Worm (Caenorhabditis elegans): Measurements from ENCODE around the gene F43C9.2.

F43C9.2 gene

DNA sequence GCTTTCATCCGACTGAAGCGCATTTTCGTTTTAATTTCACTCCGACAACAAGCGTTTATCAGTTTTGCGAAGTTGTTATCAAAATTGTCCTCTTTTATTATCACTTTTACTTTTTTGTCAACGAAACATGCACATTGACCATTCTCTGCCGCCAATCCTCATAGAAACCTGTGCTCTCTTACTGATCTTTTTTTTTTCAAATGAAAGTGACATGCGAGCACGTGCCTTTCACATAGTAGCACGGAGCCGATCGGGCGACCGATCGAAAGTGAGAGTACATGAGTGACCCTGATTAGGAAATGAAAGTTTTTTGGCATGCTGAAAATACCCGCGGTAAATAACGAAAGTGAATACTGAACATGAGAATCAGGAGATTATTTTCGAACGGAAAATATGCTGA, 10.6 kb downstream of the F43C9.2 start:
- no peak for TF ChIP-seq sea-1 (GFP tag; conservative IDR thresholded peaks at IDR 0.05)
- TF ChIP-seq hmbx-1 (tag; optimal IDR thresholded peaks at IDR 0.05): no peak
- no peak for TF ChIP-seq tbx-11 (GFP tag; IDR thresholded peaks at IDR 0.05)
- TF ChIP-seq flt-1 (GFP tag; IDR thresholded peaks at IDR 0.05): no peak
- no peak for TF ChIP-seq ets-7 (tag; optimal IDR thresholded peaks at IDR 0.05)
- TF ChIP-seq aly-1 (tag; optimal IDR thresholded peaks at IDR 0.05): no peak
- TF ChIP-seq ama-1 (optimal IDR thresholded peaks at IDR 0.05): no peak
- no peak for TF ChIP-seq ceh-13 (GFP tag; optimal IDR thresholded peaks at IDR 0.05)
- no peak for TF ChIP-seq hnd-1 (tag; optimal IDR thresholded peaks at IDR 0.05)
- no peak for TF ChIP-seq pes-1 (GFP tag; IDR thresholded peaks at IDR 0.05)
- no peak for TF ChIP-seq scrt-1 (GFP tag; IDR thresholded peaks at IDR 0.05)
- TF ChIP-seq B0310.2 (tag; optimal IDR thresholded peaks at IDR 0.05): no peak
- no peak for TF ChIP-seq hmg-4 (GFP tag; optimal IDR thresholded peaks at IDR 0.05)

DNA sequence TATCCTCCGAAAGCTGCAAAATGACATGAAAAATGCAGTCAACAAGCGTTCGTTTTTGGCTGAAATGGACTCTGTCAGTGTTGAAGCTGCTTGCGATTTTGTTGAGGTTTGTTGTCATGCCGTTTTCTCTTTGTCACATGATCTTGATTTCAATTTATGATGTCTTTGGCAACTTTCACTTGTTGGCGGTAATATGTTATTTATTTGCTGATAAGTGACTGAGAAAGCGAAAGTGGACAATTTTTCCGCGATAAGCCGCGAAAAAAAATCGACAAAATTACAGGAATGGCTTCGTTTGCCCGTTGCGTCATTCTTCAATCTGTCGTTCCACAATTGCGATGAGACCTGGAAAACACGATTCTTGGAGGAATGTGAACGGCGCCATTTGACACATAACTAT, 11.9 kb downstream of the F43C9.2 start:
- TF ChIP-seq B0310.2 (tag; optimal IDR thresholded peaks at IDR 0.05) (no peak), aly-1 (tag; optimal IDR thresholded peaks at IDR 0.05) (no peak), ets-7 (tag; optimal IDR thresholded peaks at IDR 0.05) (no peak)

DNA sequence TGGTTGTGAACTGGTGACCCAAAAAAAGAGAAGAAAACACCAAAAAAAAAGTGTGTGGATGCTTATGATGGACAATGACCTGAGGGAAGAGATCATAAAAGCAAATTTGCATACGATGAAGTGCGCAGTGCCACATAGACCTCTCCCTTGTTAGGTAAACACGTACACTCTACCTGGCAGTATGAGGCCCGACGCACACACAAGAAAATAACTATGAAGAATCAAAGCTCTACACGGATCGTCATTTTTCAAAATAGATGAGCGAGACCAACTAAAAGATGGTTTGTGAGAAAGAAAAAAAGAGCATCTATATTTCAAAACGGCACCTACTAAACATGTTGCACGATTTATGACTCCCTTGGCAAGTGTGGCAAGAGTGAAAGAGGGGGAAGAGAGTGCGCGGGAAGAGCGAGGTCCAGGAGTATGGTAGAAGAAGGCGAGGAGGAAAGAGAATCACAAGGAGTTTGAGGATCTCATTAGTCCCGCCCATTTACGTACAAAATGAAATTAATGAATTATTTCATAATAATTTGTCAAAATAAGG, 16.7 kb downstream of the F43C9.2 start, which contains the start of gene mig-13:
Gene mig-13, minus strand, starts transcription at position 51 of the 544 bp plus-strand sequence.
- TF ChIP-seq F13C5.2 (tag; optimal IDR thresholded peaks at IDR 0.05) (no peak), B0310.2 (tag; optimal IDR thresholded peaks at IDR 0.05) (no peak), hnd-1 (tag; optimal IDR thresholded peaks at IDR 0.05) (no peak), tra-4 (tag; optimal IDR thresholded peaks at IDR 0.05) (no peak), tbx-11 (GFP tag; IDR thresholded peaks at IDR 0.05) (no peak), hmg-4 (GFP tag; optimal IDR thresholded peaks at IDR 0.05) (no peak), aly-1 (tag; optimal IDR thresholded peaks at IDR 0.05) (no peak), ceh-13 (GFP tag; optimal IDR thresholded peaks at IDR 0.05) (no peak), flt-1 (GFP tag; IDR thresholded peaks at IDR 0.05) (no peak), hmbx-1 (tag; optimal IDR thresholded peaks at IDR 0.05) (no peak), sea-1 (GFP tag; conservative IDR thresholded peaks at IDR 0.05) (no peak)

DNA sequence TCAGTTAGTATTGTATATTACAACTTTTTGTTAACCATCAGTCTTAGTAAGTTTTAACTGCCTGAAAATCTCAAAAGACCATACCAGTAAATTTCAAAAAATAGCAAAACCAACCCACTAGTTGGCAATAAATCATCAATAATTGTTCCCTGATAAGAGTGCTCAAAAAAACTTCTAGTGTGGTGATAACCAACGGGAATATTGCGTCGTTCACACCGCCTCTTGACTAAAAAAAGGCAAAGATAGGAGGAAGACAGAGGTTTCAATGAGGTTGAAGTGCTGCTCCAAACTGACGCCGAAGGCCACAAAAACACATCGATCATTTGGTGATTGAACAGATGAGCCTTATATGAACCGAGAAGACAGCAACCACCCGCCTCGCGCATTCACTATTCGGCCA, 17.5 kb downstream of the F43C9.2 start:
- TF ChIP-seq hmg-4 (GFP tag; optimal IDR thresholded peaks at IDR 0.05): no peak
- TF ChIP-seq F13C5.2 (tag; optimal IDR thresholded peaks at IDR 0.05): no peak
- TF ChIP-seq ceh-36 (tag; optimal IDR thresholded peaks at IDR 0.05): no peak
- no peak for TF ChIP-seq sea-1 (GFP tag; conservative IDR thresholded peaks at IDR 0.05)
- TF ChIP-seq tbx-11 (GFP tag; IDR thresholded peaks at IDR 0.05): no peak
- TF ChIP-seq tra-4 (tag; optimal IDR thresholded peaks at IDR 0.05): no peak
- no peak for TF ChIP-seq flt-1 (GFP tag; IDR thresholded peaks at IDR 0.05)
- TF ChIP-seq aly-1 (tag; optimal IDR thresholded peaks at IDR 0.05): no peak
- TF ChIP-seq ets-7 (tag; optimal IDR thresholded peaks at IDR 0.05): no peak
- TF ChIP-seq pes-1 (GFP tag; IDR thresholded peaks at IDR 0.05): no peak
- TF ChIP-seq B0310.2 (tag; optimal IDR thresholded peaks at IDR 0.05): no peak
- no peak for TF ChIP-seq hmbx-1 (tag; optimal IDR thresholded peaks at IDR 0.05)
- no peak for TF ChIP-seq ceh-13 (GFP tag; optimal IDR thresholded peaks at IDR 0.05)
- no peak for TF ChIP-seq ama-1 (optimal IDR thresholded peaks at IDR 0.05)
- TF ChIP-seq scrt-1 (GFP tag; IDR thresholded peaks at IDR 0.05): no peak

DNA sequence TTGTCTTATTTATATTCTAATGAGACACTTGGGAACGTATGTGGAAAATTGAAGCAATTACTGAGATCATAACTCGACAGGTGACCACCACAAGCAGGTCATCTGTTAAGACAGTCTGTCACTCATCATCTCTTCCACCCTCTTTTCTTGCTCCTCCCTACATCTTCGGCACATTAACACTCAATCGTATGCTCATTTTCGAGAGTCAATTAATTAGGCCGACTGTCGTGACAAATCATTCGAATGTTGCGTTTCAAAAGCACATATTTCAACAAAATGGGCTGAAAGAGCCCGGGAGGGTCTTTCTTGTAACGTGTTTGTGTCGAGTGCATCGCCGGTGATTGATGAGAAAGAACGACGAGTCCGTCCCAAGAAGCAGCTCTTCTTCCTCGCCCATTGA, 18.8 kb downstream of the F43C9.2 start:
- TF ChIP-seq hmg-4 (GFP tag; optimal IDR thresholded peaks at IDR 0.05): peak; percentile 33
- no peak for TF ChIP-seq tra-4 (tag; optimal IDR thresholded peaks at IDR 0.05)

DNA sequence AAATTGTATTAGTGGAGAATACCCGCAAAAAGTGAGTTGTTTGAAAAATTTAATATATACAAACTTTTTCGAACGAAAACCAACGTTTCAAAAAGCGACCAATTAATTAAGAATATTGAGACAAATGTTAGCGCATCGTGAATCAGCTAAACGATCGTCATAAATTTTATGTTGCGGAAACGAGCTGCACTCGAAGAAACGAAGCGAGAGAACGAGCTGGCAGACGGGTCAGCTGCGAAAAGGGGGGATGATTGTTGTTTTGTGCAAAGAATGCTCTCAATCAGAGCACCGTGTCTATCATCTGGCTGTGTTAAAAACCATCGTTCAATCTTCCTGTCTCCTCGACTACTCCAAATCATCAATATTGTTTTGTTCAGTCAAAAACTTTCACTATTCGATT, 20.5 kb downstream of the F43C9.2 start:
- TF ChIP-seq hnd-1 (tag; optimal IDR thresholded peaks at IDR 0.05) (no peak), flt-1 (GFP tag; IDR thresholded peaks at IDR 0.05) (no peak), aly-1 (tag; optimal IDR thresholded peaks at IDR 0.05) (no peak)

DNA sequence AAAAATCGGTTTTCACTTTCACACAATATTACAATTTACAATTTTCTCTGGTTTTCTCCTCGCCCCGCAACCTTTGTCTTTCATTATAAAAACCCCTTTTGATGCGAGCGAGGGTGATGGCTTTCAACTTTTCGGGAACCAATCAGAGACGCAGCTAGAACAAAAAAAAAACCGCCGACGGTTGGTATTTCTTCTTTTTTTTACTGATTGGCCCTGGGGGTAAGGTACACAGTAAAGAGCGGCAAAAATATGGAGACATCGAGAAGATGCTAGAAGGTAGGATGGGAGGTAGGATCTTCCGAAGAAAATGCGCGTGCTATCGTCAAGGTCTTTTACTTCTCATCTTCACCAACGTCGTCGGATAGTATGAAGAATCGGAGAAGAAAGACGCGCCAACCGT, 25.3 kb downstream of the F43C9.2 start:
- no peak for TF ChIP-seq pes-1 (GFP tag; IDR thresholded peaks at IDR 0.05)
- TF ChIP-seq ama-1 (optimal IDR thresholded peaks at IDR 0.05): no peak
- no peak for TF ChIP-seq hmbx-1 (tag; optimal IDR thresholded peaks at IDR 0.05)
- no peak for TF ChIP-seq ceh-13 (GFP tag; optimal IDR thresholded peaks at IDR 0.05)
- no peak for TF ChIP-seq F13C5.2 (tag; optimal IDR thresholded peaks at IDR 0.05)
- no peak for TF ChIP-seq tbx-37 (GFP tag; conservative IDR thresholded peaks at IDR 0.05)
- TF ChIP-seq ceh-36 (tag; optimal IDR thresholded peaks at IDR 0.05): no peak
- no peak for TF ChIP-seq tbx-11 (GFP tag; IDR thresholded peaks at IDR 0.05)
- no peak for TF ChIP-seq scrt-1 (GFP tag; IDR thresholded peaks at IDR 0.05)
- no peak for TF ChIP-seq sea-1 (GFP tag; conservative IDR thresholded peaks at IDR 0.05)
- TF ChIP-seq B0310.2 (tag; optimal IDR thresholded peaks at IDR 0.05): no peak
- TF ChIP-seq flt-1 (GFP tag; IDR thresholded peaks at IDR 0.05): no peak
- TF ChIP-seq ets-7 (tag; optimal IDR thresholded peaks at IDR 0.05): no peak
- TF ChIP-seq hmg-4 (GFP tag; optimal IDR thresholded peaks at IDR 0.05): no peak
- no peak for TF ChIP-seq aly-1 (tag; optimal IDR thresholded peaks at IDR 0.05)
- TF ChIP-seq hnd-1 (tag; optimal IDR thresholded peaks at IDR 0.05): no peak
- no peak for TF ChIP-seq tra-4 (tag; optimal IDR thresholded peaks at IDR 0.05)

DNA sequence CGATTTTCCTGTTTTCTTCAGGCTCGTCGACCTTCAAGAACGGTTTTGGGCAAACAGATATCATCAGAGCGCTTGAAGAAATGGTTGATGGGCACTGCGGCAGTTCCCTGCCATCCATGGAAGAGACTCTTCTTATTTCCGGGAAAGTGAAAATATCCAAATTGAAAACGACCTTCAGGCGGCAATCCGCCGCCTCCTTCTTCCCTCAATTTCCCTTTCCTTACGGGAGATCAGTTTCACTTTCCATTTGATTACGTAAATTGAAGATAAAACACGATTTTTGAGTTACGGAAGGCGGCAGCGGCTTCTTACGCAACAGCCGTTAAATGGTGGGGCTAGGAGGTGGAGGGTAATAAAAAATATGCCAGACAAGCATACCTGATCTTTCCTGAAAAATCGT, 25.8 kb downstream of the F43C9.2 start:
- TF ChIP-seq ets-7 (tag; optimal IDR thresholded peaks at IDR 0.05) (no peak), hmbx-1 (tag; optimal IDR thresholded peaks at IDR 0.05) (no peak)

All from whole organism, early embryonic.